Fruit fly (Drosophila melanogaster): ENCODE data around the gene Dysb.

- no peak for TF ChIP-seq Hmx (GFP tag; optimal IDR thresholded peaks at IDR 0.05)
- TF ChIP-seq gro (GFP tag; optimal IDR thresholded peaks at IDR 0.05), result no peak
- no peak for TF ChIP-seq dan (GFP tag; IDR thresholded peaks at IDR 0.05)
- TF ChIP-seq lmd (GFP tag; IDR thresholded peaks at IDR 0.05), result no peak
- no peak for TF ChIP-seq CG13894 (tag; optimal IDR thresholded peaks at IDR 0.05)
- TF ChIP-seq run (tag; optimal IDR thresholded peaks at IDR 0.05), result no peak
- TF ChIP-seq sisA (GFP tag; IDR thresholded peaks at IDR 0.05), result no peak
- TF ChIP-seq emc (GFP tag; optimal IDR thresholded peaks at IDR 0.05), result no peak
These were observed 34.9 kb upstream of the Dysb start for dm6 chr3L:18832708-18833107.
